Worm (Caenorhabditis elegans): ENCODE data around the gene irld-47.
A peak's percentile ranks its signal among the peaks of the same experiment; 100 is the strongest.

irld-47 gene

DNA sequence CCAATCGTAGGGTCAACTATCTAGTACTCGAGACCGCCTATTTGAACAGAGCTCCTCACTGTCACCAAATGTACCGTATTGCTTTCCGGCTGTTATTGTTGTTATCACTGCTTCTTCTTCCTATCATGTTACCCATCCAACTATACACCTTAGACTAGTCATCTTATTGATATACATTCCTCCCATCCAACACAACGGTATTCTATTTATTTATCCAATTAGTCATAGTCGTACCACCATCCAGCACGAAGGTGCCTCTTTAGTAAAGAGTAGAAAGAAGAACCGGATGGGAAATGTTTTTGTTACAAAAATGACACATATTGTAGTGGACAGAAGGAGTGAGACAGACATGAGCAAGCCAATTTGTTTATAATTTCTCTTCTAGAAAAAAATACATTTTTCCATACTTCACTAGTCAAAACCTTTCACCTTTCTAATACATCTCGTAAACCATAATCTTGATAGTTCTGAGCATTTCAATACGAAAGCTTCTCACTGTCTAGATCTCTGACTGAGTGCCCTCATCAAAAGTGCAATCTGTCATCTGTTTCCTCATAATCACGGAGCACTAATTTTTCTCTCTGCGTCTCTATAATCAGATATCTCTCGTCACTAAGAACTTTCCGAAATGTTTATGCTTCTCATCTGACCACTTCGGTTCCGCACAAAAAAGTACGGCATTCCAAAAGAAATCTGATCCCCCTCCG, 12.0 kb downstream of the irld-47 start:
- TF ChIP-seq mab-5 (tag; optimal IDR thresholded peaks at IDR 0.05) (no peak), unc-39 (tag; optimal IDR thresholded peaks at IDR 0.05) (no peak), lsy-2 (tag; optimal IDR thresholded peaks at IDR 0.05) (peak; percentile 29), sem-2 (GFP tag; optimal IDR thresholded peaks at IDR 0.05) (no peak), mep-1 (tag; optimal IDR thresholded peaks at IDR 0.05) (no peak), M03D4.4 (tag; optimal IDR thresholded peaks at IDR 0.05) (no peak), elt-3 (tag; optimal IDR thresholded peaks at IDR 0.05) (no peak), unc-120 (tag; optimal IDR thresholded peaks at IDR 0.05; ENCODE audit: poor library complexity, severe bottlenecking) (no peak), zip-8 (tag; optimal IDR thresholded peaks at IDR 0.05) (no peak), hlh-1 (tag; optimal IDR thresholded peaks at IDR 0.05) (no peak), nhr-237 (tag; optimal IDR thresholded peaks at IDR 0.05) (no peak), ceh-39 (tag; optimal IDR thresholded peaks at IDR 0.05) (no peak), snpc-4 (tag; optimal IDR thresholded peaks at IDR 0.05) (no peak), ceh-83 (GFP tag; optimal IDR thresholded peaks at IDR 0.05) (no peak), pha-4 (tag; optimal IDR thresholded peaks at IDR 0.05) (peak; percentile 35), ces-1 (GFP tag; optimal IDR thresholded peaks at IDR 0.05) (peak; percentile 7), tbx-8 (GFP tag; optimal IDR thresholded peaks at IDR 0.05) (no peak), ztf-11 (tag; optimal IDR thresholded peaks at IDR 0.05) (peak; percentile 7), ceh-43 (GFP tag; optimal IDR thresholded peaks at IDR 0.05) (no peak), nhr-28 (tag; optimal IDR thresholded peaks at IDR 0.05) (no peak), ham-2 (GFP tag; optimal IDR thresholded peaks at IDR 0.05) (no peak), nhr-76 (tag; optimal IDR thresholded peaks at IDR 0.05) (no peak), elt-1 (tag; optimal IDR thresholded peaks at IDR 0.05; ENCODE audit: borderline replicate concordance, insufficient read depth) (no peak), nhr-2 (tag; optimal IDR thresholded peaks at IDR 0.05) (no peak), flh-1 (GFP tag; optimal IDR thresholded peaks at IDR 0.05) (no peak), sptf-1 (tag; optimal IDR thresholded peaks at IDR 0.05) (no peak)

DNA sequence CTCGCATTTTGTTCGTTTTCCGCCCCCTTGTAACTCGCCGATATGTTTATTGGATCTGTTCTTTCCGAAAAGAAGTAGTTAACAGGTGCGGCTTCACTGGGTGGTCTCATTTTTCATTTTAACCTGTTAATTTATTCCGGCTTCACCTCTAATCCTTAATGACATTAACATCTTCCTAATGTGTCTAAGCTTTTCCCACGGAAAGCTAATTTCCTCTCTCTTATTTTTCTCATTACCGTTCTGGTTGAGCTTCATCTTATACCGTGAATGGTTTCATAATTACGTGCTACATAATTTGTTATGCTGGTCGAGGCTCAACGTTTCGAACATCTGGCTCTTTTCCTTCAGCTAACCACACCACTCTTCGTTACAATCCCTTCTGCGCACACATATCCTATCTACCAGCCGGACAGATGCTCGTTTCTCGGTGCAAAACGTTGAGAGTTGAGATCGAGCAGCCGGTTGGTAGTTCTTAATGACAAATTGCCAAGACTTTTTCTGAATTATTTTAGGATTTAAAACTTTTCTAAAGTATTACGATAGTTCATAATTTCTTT, 12.9 kb downstream of the irld-47 start:
- TF ChIP-seq cnd-1 (tag; optimal IDR thresholded peaks at IDR 0.05): peak; percentile 64
- peak; percentile 90 for TF ChIP-seq ces-1 (GFP tag; optimal IDR thresholded peaks at IDR 0.05)
- no peak for TF ChIP-seq lsy-2 (tag; optimal IDR thresholded peaks at IDR 0.05)
- TF ChIP-seq lin-32 (GFP tag; optimal IDR thresholded peaks at IDR 0.05): peak; percentile 81
- peak; percentile 66 for TF ChIP-seq hlh-1 (tag; optimal IDR thresholded peaks at IDR 0.05)
- peak; percentile 62 for TF ChIP-seq ztf-11 (tag; optimal IDR thresholded peaks at IDR 0.05)
- peak; percentile 6 for TF ChIP-seq ceh-43 (GFP tag; optimal IDR thresholded peaks at IDR 0.05)
- no peak for TF ChIP-seq nhr-28 (tag; optimal IDR thresholded peaks at IDR 0.05)
- TF ChIP-seq mls-2 (tag; optimal IDR thresholded peaks at IDR 0.05): peak; percentile 68
- TF ChIP-seq elt-1 (tag; optimal IDR thresholded peaks at IDR 0.05; ENCODE audit: borderline replicate concordance, insufficient read depth): no peak
- TF ChIP-seq ceh-83 (GFP tag; optimal IDR thresholded peaks at IDR 0.05): no peak

DNA sequence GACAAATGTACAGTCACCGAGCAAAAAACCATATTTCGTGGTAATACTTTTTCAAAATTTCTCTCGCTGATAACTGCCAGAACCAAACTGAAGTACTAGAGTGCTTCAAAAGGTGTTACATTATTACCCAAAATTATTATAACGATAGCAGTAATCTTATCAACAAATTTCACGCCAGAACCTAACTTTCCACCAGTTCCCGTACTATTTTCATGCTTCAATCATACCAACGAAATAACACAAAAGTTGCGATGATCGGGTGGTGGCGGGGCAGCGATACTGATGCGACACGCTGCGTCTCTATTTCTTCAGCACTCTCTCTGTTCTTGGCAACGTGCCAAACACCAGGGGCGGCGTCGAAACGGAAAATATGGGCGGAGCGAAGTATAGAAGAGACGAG, 13.4 kb downstream of the irld-47 start:
- TF ChIP-seq mab-5 (tag; optimal IDR thresholded peaks at IDR 0.05): no peak
- peak; percentile 20 for TF ChIP-seq unc-120 (tag; optimal IDR thresholded peaks at IDR 0.05; ENCODE audit: poor library complexity, severe bottlenecking)

DNA sequence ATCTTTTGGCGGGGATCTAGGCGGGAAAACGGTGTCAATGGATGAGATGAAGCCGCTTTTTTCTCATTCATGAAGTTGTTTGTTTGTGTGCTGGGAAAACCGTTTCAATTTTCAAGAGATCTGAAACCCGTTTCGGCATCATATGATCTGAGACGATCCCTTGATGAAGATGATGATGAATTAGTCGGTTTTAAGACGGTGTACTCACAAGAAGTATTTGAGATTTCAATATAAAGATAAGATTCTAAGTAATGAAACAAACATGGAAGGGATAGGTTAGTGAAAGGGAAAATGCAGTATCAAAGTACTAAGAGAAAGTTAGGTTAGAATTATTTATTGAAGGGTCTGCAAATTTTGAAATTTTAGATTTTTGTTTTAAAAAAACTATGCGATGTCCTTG, 14.2 kb downstream of the irld-47 start:
- no peak for TF ChIP-seq zip-8 (tag; optimal IDR thresholded peaks at IDR 0.05)
- TF ChIP-seq unc-39 (tag; optimal IDR thresholded peaks at IDR 0.05): no peak
- no peak for TF ChIP-seq M03D4.4 (tag; optimal IDR thresholded peaks at IDR 0.05)
- no peak for TF ChIP-seq ceh-39 (tag; optimal IDR thresholded peaks at IDR 0.05)
- TF ChIP-seq drap-1 (GFP tag; optimal IDR thresholded peaks at IDR 0.05): no peak
- no peak for TF ChIP-seq lin-32 (GFP tag; optimal IDR thresholded peaks at IDR 0.05)
- TF ChIP-seq elt-1 (tag; optimal IDR thresholded peaks at IDR 0.05; ENCODE audit: borderline replicate concordance, insufficient read depth): no peak
- TF ChIP-seq nhr-76 (tag; optimal IDR thresholded peaks at IDR 0.05): no peak
- no peak for TF ChIP-seq ham-2 (GFP tag; optimal IDR thresholded peaks at IDR 0.05)
- TF ChIP-seq sem-2 (GFP tag; optimal IDR thresholded peaks at IDR 0.05): no peak
- TF ChIP-seq mls-2 (tag; optimal IDR thresholded peaks at IDR 0.05): no peak

DNA sequence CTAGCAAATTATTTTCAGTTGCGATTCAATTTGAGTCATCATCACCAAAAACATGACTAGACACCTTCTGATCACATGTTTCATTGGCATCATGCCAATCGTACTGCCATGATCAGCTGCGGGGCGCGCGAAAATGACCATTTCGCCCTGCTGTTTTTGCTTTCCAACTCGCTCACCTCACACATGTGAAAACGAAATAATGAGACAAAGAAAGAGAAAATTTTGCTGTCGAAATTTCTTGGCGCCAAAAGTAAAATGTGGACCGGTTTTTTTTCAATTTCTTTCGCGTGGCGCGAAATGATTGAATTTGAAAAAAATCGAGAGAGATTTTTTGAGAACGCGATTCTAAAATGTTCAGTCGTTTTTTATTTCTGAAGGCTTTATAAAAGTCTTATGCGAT, 15.5 kb downstream of the irld-47 start:
- TF ChIP-seq nhr-28 (tag; optimal IDR thresholded peaks at IDR 0.05) (no peak), zip-8 (tag; optimal IDR thresholded peaks at IDR 0.05) (no peak), mab-5 (tag; optimal IDR thresholded peaks at IDR 0.05) (no peak), ces-1 (GFP tag; optimal IDR thresholded peaks at IDR 0.05) (no peak), mep-1 (tag; optimal IDR thresholded peaks at IDR 0.05) (no peak), ztf-11 (tag; optimal IDR thresholded peaks at IDR 0.05) (no peak), nhr-237 (tag; optimal IDR thresholded peaks at IDR 0.05) (no peak), unc-62 (GFP tag; optimal IDR thresholded peaks at IDR 0.05) (no peak), M03D4.4 (tag; optimal IDR thresholded peaks at IDR 0.05) (no peak), lsy-2 (tag; optimal IDR thresholded peaks at IDR 0.05) (no peak), unc-120 (tag; optimal IDR thresholded peaks at IDR 0.05; ENCODE audit: poor library complexity, severe bottlenecking) (no peak), mls-2 (tag; optimal IDR thresholded peaks at IDR 0.05) (no peak)

Data from whole organism, mixed stage, embryonic.